Fruit fly (Drosophila melanogaster): ENCODE measurements around the gene ple.

DNA sequence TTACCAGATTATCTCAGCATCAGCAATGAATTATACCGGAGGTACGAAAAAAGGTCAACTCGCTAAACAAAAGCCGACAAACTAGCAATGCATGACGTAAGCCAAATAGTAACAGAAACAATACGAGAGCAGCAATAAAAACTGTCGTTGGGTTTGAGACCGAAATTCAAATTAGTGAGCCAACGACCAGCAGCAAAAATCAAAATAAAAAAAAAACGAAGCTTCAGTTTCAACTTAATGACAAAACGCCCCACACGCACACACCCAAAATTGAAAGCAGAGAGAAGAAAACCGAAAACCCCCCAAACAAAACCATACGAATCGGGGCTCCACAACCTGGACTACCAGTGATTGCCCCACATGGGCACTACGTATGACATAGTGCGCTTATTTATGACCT, 25.1 kb downstream of the ple start:
- TF ChIP-seq Gug (GFP tag; IDR thresholded peaks at IDR 0.05) (no peak), Lpt (GFP tag; optimal IDR thresholded peaks at IDR 0.05) (no peak), CG31627 (GFP tag; optimal IDR thresholded peaks at IDR 0.05) (no peak), Hr38 (GFP tag; optimal IDR thresholded peaks at IDR 0.05) (no peak), Sox14 (GFP tag; optimal IDR thresholded peaks at IDR 0.05) (no peak), acj6 (GFP tag; optimal IDR thresholded peaks at IDR 0.05) (no peak), fd59A (GFP tag; optimal IDR thresholded peaks at IDR 0.05) (no peak), Hr39 (GFP tag; optimal IDR thresholded peaks at IDR 0.05) (no peak), achi (GFP tag; optimal IDR thresholded peaks at IDR 0.05) (no peak), CG8632 (GFP tag; optimal IDR thresholded peaks at IDR 0.05) (no peak), CG1621 (tag; optimal IDR thresholded peaks at IDR 0.05) (no peak), Sox15 (GFP tag; optimal IDR thresholded peaks at IDR 0.05) (no peak), svp (GFP tag) (no peak)

Data from whole organism, prepupa.